Worm (Caenorhabditis elegans) whole organism, L4 larva: ENCODE measurements around the gene abhd-5.1.

Experiments
- F10B5.3 ChIP-seq: sonication (generic microtip); optimal IDR thresholded peaks from 2 replicates; lab custom pipeline; 2016; ENCODE audit warnings: mild to moderate bottlenecking, missing genetic modification characterization, missing compliant biosample characterization
- F49E8.2 ChIP-seq: sonication (generic microtip); optimal IDR thresholded peaks from 2 replicates; lab custom pipeline; 2016; ENCODE audit warnings: missing compliant biosample characterization, mild to moderate bottlenecking, missing genetic modification characterization, borderline replicate concordance
- Y48G9A.11 ChIP-seq: fragments of 200-800 bp; sonication (Bioruptor generic); IDR thresholded peaks from 2 replicates; pipeline ENCODE4 v1.3.6; 2022; ENCODE audit warnings: missing genetic modification reagents, missing genetic modification characterization, missing compliant biosample characterization
- ZK337.2 ChIP-seq: fragments of 200-800 bp; sonication (Bioruptor generic); IDR thresholded peaks from 2 replicates; pipeline ENCODE4 v1.3.6; 2022; ENCODE audit warnings: missing genetic modification reagents, missing genetic modification characterization, missing compliant biosample characterization
- ZK546.5 ChIP-seq, 2 experiments: sonication (generic microtip); optimal IDR thresholded peaks; 2 replicates each; lab custom pipeline; 2017; ENCODE audit warnings: missing biosample characterization in 2 of 2, missing genetic modification characterization in 2 of 2
- aha-1 ChIP-seq: fragments of 150-350 bp; peaks from one replicate; lab custom pipeline; 2014; ENCODE audit warnings: missing biosample characterization, missing genetic modification characterization
- ceh-28 ChIP-seq: fragments of 150-350 bp; optimal IDR thresholded peaks from 2 replicates; lab custom pipeline; 2014; ENCODE audit warnings: missing biosample characterization, missing genetic modification reagents, missing genetic modification characterization
- ceh-32 ChIP-seq: sonication (generic microtip); optimal IDR thresholded peaks from 2 replicates; lab custom pipeline; 2016; ENCODE audit warnings: mild to moderate bottlenecking, missing genetic modification characterization, missing compliant biosample characterization; ENCODE audit not compliant: poor library complexity
- ceh-62 ChIP-seq: sonication (generic microtip); optimal IDR thresholded peaks from 2 replicates; lab custom pipeline; 2017; ENCODE audit warnings: missing biosample characterization, missing genetic modification characterization
- daf-16 ChIP-seq, 3 experiments: sonication (generic microtip); optimal IDR thresholded peaks; 2 replicates each; lab custom pipeline; 2016 to 2017; ENCODE audit warnings: missing genetic modification characterization in 3 of 3, missing genetic modification reagents in 3 of 3, mild to moderate bottlenecking in 2 of 3, missing compliant biosample characterization in 2 of 3, missing biosample characterization in 1 of 3, moderate library complexity in 1 of 3
- dmd-8 ChIP-seq: fragments of 200-800 bp; sonication (Bioruptor generic); IDR thresholded peaks from 2 replicates; pipeline ENCODE4 v1.3.6; 2022; ENCODE audit warnings: missing genetic modification characterization, missing compliant biosample characterization
- duxl-1 ChIP-seq: sonication (generic microtip); optimal IDR thresholded peaks from 2 replicates; lab custom pipeline; 2016; ENCODE audit warnings: mild to moderate bottlenecking, missing genetic modification characterization, moderate library complexity, missing compliant biosample characterization; ENCODE audit not compliant: poor library complexity
- fos-1 ChIP-seq: fragments of 150-350 bp; optimal IDR thresholded peaks from 2 replicates; lab custom pipeline; 2014; ENCODE audit warnings: missing biosample characterization, missing genetic modification characterization
- gei-8 ChIP-seq: fragments of 200-800 bp; sonication (Bioruptor generic); optimal IDR thresholded peaks from 2 replicates; lab custom pipeline; 2018; ENCODE audit warnings: mild to moderate bottlenecking, missing genetic modification characterization, missing compliant biosample characterization
- hif-1 ChIP-seq, 2 experiments: sonication (generic microtip); optimal IDR thresholded peaks; 2 replicates each; lab custom pipeline; 2016 to 2017; ENCODE audit warnings: missing compliant biosample characterization in 2 of 2, missing genetic modification characterization in 2 of 2, missing genetic modification reagents in 2 of 2, missing genotype in 2 of 2, mild to moderate bottlenecking in 1 of 2
- lin-13 ChIP-seq: fragments of 150-350 bp; optimal IDR thresholded peaks from 2 replicates; lab custom pipeline; 2014; ENCODE audit warnings: missing biosample characterization, missing genetic modification reagents, missing genetic modification characterization
- lin-38 ChIP-seq: fragments of 200-800 bp; sonication (Bioruptor generic); IDR thresholded peaks from 2 replicates; pipeline ENCODE4 v1.3.6; 2022; ENCODE audit warnings: missing genetic modification reagents, missing genetic modification characterization, missing compliant biosample characterization
- lin-39 ChIP-seq: fragments of 150-350 bp; optimal IDR thresholded peaks from 2 replicates; lab custom pipeline; 2014; ENCODE audit warnings: missing biosample characterization, missing genetic modification reagents, missing genetic modification characterization
- mdl-1 ChIP-seq, 2 experiments: fragments of 150-350 bp in 1 of 2; sonication (generic microtip) in 1 of 2; optimal IDR thresholded peaks; 2 replicates each; lab custom pipeline; 2014 to 2017; ENCODE audit warnings: missing biosample characterization in 2 of 2, missing genetic modification characterization in 2 of 2
- mes-2 ChIP-seq: sonication (generic microtip); optimal IDR thresholded peaks from 2 replicates; lab custom pipeline; 2016; ENCODE audit warnings: missing genotype, mild to moderate bottlenecking, missing genetic modification characterization, missing compliant biosample characterization; ENCODE audit not compliant: poor library complexity, severe bottlenecking
- mxl-2 ChIP-seq: fragments of 200-800 bp; sonication (Bioruptor generic); conservative IDR thresholded peaks from 2 replicates; pipeline ENCODE4 v1.3.6; 2022; ENCODE audit warnings: missing genetic modification reagents, missing genetic modification characterization, missing compliant biosample characterization
- nhr-102 ChIP-seq: sonication (generic microtip); optimal IDR thresholded peaks from 2 replicates; lab custom pipeline; 2016; ENCODE audit warnings: mild to moderate bottlenecking, missing genetic modification characterization, moderate library complexity, missing compliant biosample characterization
- nhr-11 ChIP-seq: fragments of 150-350 bp; optimal IDR thresholded peaks from 2 replicates; lab custom pipeline; 2014; ENCODE audit warnings: missing biosample characterization, missing genetic modification characterization
- nhr-237 ChIP-seq: sonication (generic microtip); optimal IDR thresholded peaks from 2 replicates; lab custom pipeline; 2017; ENCODE audit warnings: missing biosample characterization, missing genetic modification characterization
- nhr-28 ChIP-seq: fragments of 150-350 bp; optimal IDR thresholded peaks from 2 replicates; lab custom pipeline; 2014; ENCODE audit warnings: missing biosample characterization, missing genetic modification characterization
- nhr-6 ChIP-seq: fragments of 150-350 bp; optimal IDR thresholded peaks from 2 replicates; lab custom pipeline; 2014; ENCODE audit warnings: missing biosample characterization, missing genetic modification characterization
- nhr-77 ChIP-seq: fragments of 150-350 bp; optimal IDR thresholded peaks from 2 replicates; lab custom pipeline; 2014; ENCODE audit warnings: missing biosample characterization, missing genetic modification characterization
- pha-4 ChIP-seq, 2 experiments: fragments of 150-350 bp in 1 of 2; fragments of 200-800 bp in 1 of 2; sonication (Bioruptor generic) in 1 of 2; IDR thresholded peaks in 1 of 2; optimal IDR thresholded peaks in 1 of 2; 2 replicates each; pipeline versions ENCODE4 v1.3.6 to Lab custom; 2014 to 2022; ENCODE audit warnings: missing genetic modification characterization in 2 of 2, missing genetic modification reagents in 2 of 2, missing biosample characterization in 1 of 2, missing compliant biosample characterization in 1 of 2
- sdz-12 ChIP-seq: fragments of 200-800 bp; sonication (Bioruptor generic); optimal IDR thresholded peaks from 2 replicates; lab custom pipeline; 2018; ENCODE audit warnings: mild to moderate bottlenecking, missing genetic modification characterization, missing compliant biosample characterization
- set-16 ChIP-seq: fragments of 200-800 bp; sonication (Bioruptor generic); IDR thresholded peaks from 2 replicates; pipeline ENCODE4 v1.3.6; 2022; ENCODE audit warnings: missing genetic modification reagents, missing genetic modification characterization, missing compliant biosample characterization
- snpc-1.2 ChIP-seq: fragments of 200-800 bp; sonication (Bioruptor generic); IDR thresholded peaks from 2 replicates; pipeline ENCODE4 v1.3.6; 2022; ENCODE audit warnings: missing genetic modification reagents, missing genetic modification characterization, missing compliant biosample characterization
- unc-130 ChIP-seq: sonication (generic microtip); optimal IDR thresholded peaks from 2 replicates; lab custom pipeline; 2016; ENCODE audit warnings: missing genetic modification reagents, missing genetic modification characterization, missing compliant biosample characterization
- unc-62 ChIP-seq, 3 experiments: fragments of 150-350 bp in 1 of 3; sonication (generic microtip); optimal IDR thresholded peaks in 2 of 3; peaks in 1 of 3; 1 replicate in 1 of 3; 2 replicates in 2 of 3; lab custom pipeline; 2014 to 2017; ENCODE audit warnings: missing biosample characterization in 3 of 3, missing genetic modification characterization in 3 of 3, missing genetic modification reagents in 3 of 3, missing genotype in 1 of 3
- vab-7 ChIP-seq: fragments of 200-800 bp; sonication (Bioruptor generic); IDR thresholded peaks from 2 replicates; pipeline ENCODE4 v1.3.6; 2022; ENCODE audit warnings: missing genetic modification reagents, missing genetic modification characterization, missing compliant biosample characterization
- zip-2 ChIP-seq: fragments of 150-350 bp; optimal IDR thresholded peaks from 2 replicates; lab custom pipeline; 2014; ENCODE audit warnings: missing biosample characterization, missing genetic modification characterization

Gene abhd-5.1

ce11 chrV:4889976-4890479 is 42.6 kb downstream of the abhd-5.1 start, which contains the start of gene T19H12.2:
TSS of gene T19H12.2 (plus strand) at chrV:4890429.
- TF ChIP-seq F49E8.2 (peak; percentile 85), pha-4 (GFP tag; IDR thresholded peaks at IDR 0.05; lab: Robert Waterston, UW) (no peak), pha-4 (tag; optimal IDR thresholded peaks at IDR 0.05; lab: Kevin White, UChicago) (no peak), F10B5.3 (tag; lab: Kevin White, UChicago) (no peak), unc-130 (peak; percentile 91), snpc-1.2 (GFP tag; lab: Robert Waterston, UW) (peak; percentile 78), nhr-77 (no peak), Y48G9A.11 (GFP tag; lab: Robert Waterston, UW) (peak; percentile 87), vab-7 (GFP tag; lab: Robert Waterston, UW) (peak; percentile 18; the same call in 1 of the 2 replicates), mxl-2 (GFP tag; lab: Robert Waterston, UW) (no peak), nhr-237 (tag; lab: Kevin White, UChicago) (no peak), ceh-28 (tag; lab: Kevin White, UChicago) (no peak), hif-1 (tag; optimal IDR thresholded peaks at IDR 0.05; lab: Kevin White, UChicago) (no peak), ceh-62 (tag; lab: Kevin White, UChicago) (no peak), ZK337.2 (GFP tag; lab: Robert Waterston, UW) (no peak), fos-1 (tag; lab: Kevin White, UChicago) (no peak), aha-1 (tag; lab: Kevin White, UChicago) (no peak), nhr-28 (tag; lab: Kevin White, UChicago) (no peak), gei-8 (GFP tag; lab: Kevin White, UChicago) (no peak), sdz-12 (GFP tag; lab: Kevin White, UChicago) (no peak), lin-13 (peak; percentile 32), nhr-11 (no peak), duxl-1 (tag; lab: Kevin White, UChicago) (no peak), mdl-1 (tag; optimal IDR thresholded peaks at IDR 0.05; lab: Kevin White, UChicago) (no peak), lin-38 (GFP tag; lab: Robert Waterston, UW) (peak; percentile 98), zip-2 (no peak), lin-39 (no peak), mes-2 (tag; lab: Kevin White, UChicago) (no peak)

DNA sequence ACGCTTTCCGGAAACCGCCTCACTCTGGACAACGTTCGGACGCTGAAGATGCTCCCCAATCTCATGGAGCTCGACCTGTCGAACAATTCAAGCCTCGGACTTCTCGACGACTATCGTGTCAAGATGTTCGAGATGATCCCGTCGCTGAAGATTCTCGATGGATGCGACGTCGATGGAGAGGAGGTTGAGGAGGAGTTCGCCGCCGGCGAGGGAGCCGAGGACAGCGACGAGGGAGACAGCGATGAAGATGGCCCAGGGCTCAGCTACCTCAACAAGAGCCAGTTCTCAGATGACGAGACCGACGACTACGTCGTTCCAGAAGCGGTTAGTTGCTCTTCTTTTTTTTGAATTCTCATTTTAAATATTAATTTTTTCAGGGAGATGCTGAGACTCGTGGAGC is 43.3 kb downstream of the abhd-5.1 start:
- TF ChIP-seq set-16 (GFP tag; lab: Robert Waterston, UW), result peak; percentile 86
- TF ChIP-seq ZK546.5 (tag; optimal IDR thresholded peaks at IDR 0.05; lab: Kevin White, UChicago), result no peak

ce11 chrV:4891305-4891704 is 43.9 kb downstream of the abhd-5.1 start:
- TF ChIP-seq unc-130, result peak; percentile 26
- peak; percentile 30 for TF ChIP-seq F49E8.2
- no peak for TF ChIP-seq Y48G9A.11 (GFP tag; lab: Robert Waterston, UW)
- no peak for TF ChIP-seq nhr-6 (tag; lab: Kevin White, UChicago)
- TF ChIP-seq lin-38 (GFP tag; lab: Robert Waterston, UW), result peak; percentile 60
- TF ChIP-seq dmd-8 (GFP tag; lab: Robert Waterston, UW), result no peak
- no peak for TF ChIP-seq sdz-12 (GFP tag; lab: Kevin White, UChicago)

ce11 chrV:4894971-4895370 is 47.5 kb downstream of the abhd-5.1 start, which contains the start of gene ugt-11:
TSS of gene ugt-11 (minus strand) at chrV:4895071.
- no peak for TF ChIP-seq nhr-102
- peak; percentile 21 for TF ChIP-seq aha-1 (tag; lab: Kevin White, UChicago)
- no peak for TF ChIP-seq sdz-12 (GFP tag; lab: Kevin White, UChicago)
- TF ChIP-seq, all 104 proteins: peak for 1

- TF ChIP-seq lin-38 (GFP tag; lab: Robert Waterston, UW) (no peak), nhr-77 (peak; percentile 53), unc-62 (GFP tag; optimal IDR thresholded peaks at IDR 0.05 in 1 of 2; lab: Kevin White, UChicago) (peak in 1 of 2 experiments; percentile 84), unc-62 (tag; optimal IDR thresholded peaks at IDR 0.05; lab: Kevin White, UChicago) (no peak), nhr-28 (tag; lab: Kevin White, UChicago) (peak; percentile 99), ceh-32 (tag; lab: Kevin White, UChicago) (no peak), daf-16 (GFP tag; optimal IDR thresholded peaks at IDR 0.05; lab: Kevin White, UChicago) (no peak), daf-16 (tag; optimal IDR thresholded peaks at IDR 0.05; lab: Kevin White, UChicago) (peak; percentile 17)
These were observed 48.3 kb downstream of the abhd-5.1 start, which contains the start of gene ugt-9 for ce11 chrV:4895744-4896143. TSS of gene ugt-9 (plus strand) at chrV:4896048.
